Worm (Caenorhabditis elegans) whole organism, young adult: Measurements from ENCODE around the gene T05B4.12.

ENCODE experiments used
- B0019.2 ChIP-seq: fragments of 200-800 bp; sonication (Bioruptor generic); conservative IDR thresholded peaks from 2 replicates; pipeline ENCODE4 v1.3.6; 2022; ENCODE audit warnings: missing genetic modification reagents, missing genetic modification characterization, missing compliant biosample characterization
- B0035.1 ChIP-seq: sonication (generic microtip); optimal IDR thresholded peaks from 2 replicates; lab custom pipeline; 2016; ENCODE audit warnings: missing genetic modification characterization, mild to moderate bottlenecking, missing compliant biosample characterization, missing genotype, missing genetic modification reagents
- B0261.1 ChIP-seq: sonication (generic microtip); optimal IDR thresholded peaks from 2 replicates; lab custom pipeline; 2016; ENCODE audit warnings: mild to moderate bottlenecking, missing genetic modification characterization, moderate library complexity, missing compliant biosample characterization
- B0336.3 ChIP-seq: fragments of 200-800 bp; sonication (Bioruptor generic); IDR thresholded peaks from 2 replicates; pipeline ENCODE4 v1.3.6; 2022; ENCODE audit warnings: missing genetic modification characterization, missing compliant biosample characterization
- F10E7.11 ChIP-seq: sonication (generic microtip); optimal IDR thresholded peaks from 2 replicates; lab custom pipeline; 2017; ENCODE audit warnings: mild to moderate bottlenecking, missing genetic modification characterization, moderate library complexity, missing compliant biosample characterization
- F37B4.10 ChIP-seq: fragments of 200-800 bp; sonication (Bioruptor generic); IDR thresholded peaks from 2 replicates; pipeline ENCODE4 v1.3.6; 2022; ENCODE audit warnings: missing genetic modification characterization, missing compliant biosample characterization
- F39B2.1 ChIP-seq: fragments of 200-800 bp; sonication (Bioruptor generic); IDR thresholded peaks from 2 replicates; pipeline ENCODE4 v1.3.6; 2022; ENCODE audit warnings: missing genetic modification reagents, missing genetic modification characterization, missing compliant biosample characterization
- F49E8.2 ChIP-seq: sonication (generic microtip); optimal IDR thresholded peaks from 3 replicates; lab custom pipeline; 2017; ENCODE audit warnings: missing genetic modification characterization, mild to moderate bottlenecking, missing compliant biosample characterization, antibody characterized with exemption, moderate library complexity; ENCODE audit not compliant: insufficient read depth
- Y53G8AR.9 ChIP-seq: fragments of 200-800 bp; sonication (Bioruptor generic); conservative IDR thresholded peaks from 2 replicates; pipeline ENCODE4 v1.3.6; 2022; ENCODE audit warnings: missing genetic modification reagents, missing genetic modification characterization, missing compliant biosample characterization
- Y67H2A.10 ChIP-seq: fragments of 200-800 bp; sonication (Bioruptor generic); conservative IDR thresholded peaks from 2 replicates; pipeline ENCODE4 v1.3.6; 2022; ENCODE audit warnings: missing genetic modification reagents, missing genetic modification characterization, missing compliant biosample characterization
- Y79H2A.3 ChIP-seq: fragments of 200-800 bp; sonication (Bioruptor generic); conservative IDR thresholded peaks from 2 replicates; pipeline ENCODE4 v1.3.6; 2022; ENCODE audit warnings: missing genetic modification reagents, missing genetic modification characterization, missing compliant biosample characterization
- athp-1 ChIP-seq: sonication (generic microtip); optimal IDR thresholded peaks from 2 replicates; lab custom pipeline; 2017; ENCODE audit warnings: mild to moderate bottlenecking, missing genetic modification characterization, missing compliant biosample characterization
- attf-5 ChIP-seq: fragments of 200-800 bp; sonication (Bioruptor generic); optimal IDR thresholded peaks from 2 replicates; lab custom pipeline; 2018; ENCODE audit warnings: mild to moderate bottlenecking, missing genetic modification characterization, missing compliant biosample characterization
- bed-1 ChIP-seq: fragments of 200-800 bp; sonication (Bioruptor generic); IDR thresholded peaks from 2 replicates; pipeline ENCODE4 v1.3.6; 2022; ENCODE audit warnings: missing genetic modification reagents, missing genetic modification characterization, missing compliant biosample characterization
- cebp-1 ChIP-seq, 2 experiments: fragments of 200-800 bp in 1 of 2; sonication (Bioruptor generic) in 1 of 2; sonication (generic microtip) in 1 of 2; IDR thresholded peaks in 1 of 2; optimal IDR thresholded peaks in 1 of 2; 2 replicates each; pipeline versions ENCODE4 v1.3.6 to Lab custom; 2017 to 2022; ENCODE audit warnings: missing compliant biosample characterization in 2 of 2, missing genetic modification characterization in 2 of 2, mild to moderate bottlenecking in 1 of 2, missing genetic modification reagents in 1 of 2, moderate library complexity in 1 of 2
- cebp-2 ChIP-seq: fragments of 200-800 bp; sonication (Bioruptor generic); IDR thresholded peaks from 2 replicates; pipeline ENCODE4 v1.3.6; 2022; ENCODE audit warnings: missing genetic modification characterization, missing compliant biosample characterization
- ceh-100 ChIP-seq: fragments of 200-800 bp; sonication (Bioruptor generic); IDR thresholded peaks from 2 replicates; pipeline ENCODE4 v1.3.6; 2022; ENCODE audit warnings: missing genetic modification reagents, missing genetic modification characterization, missing compliant biosample characterization
- ceh-40 ChIP-seq: fragments of 200-800 bp; sonication (Bioruptor generic); IDR thresholded peaks from 2 replicates; pipeline ENCODE4 v1.3.6; 2022; ENCODE audit warnings: missing genetic modification characterization, missing compliant biosample characterization
- dpl-1 ChIP-seq: fragments of 150-350 bp; optimal IDR thresholded peaks from 2 replicates; lab custom pipeline; 2014; ENCODE audit warnings: missing biosample characterization, missing genetic modification reagents, missing genetic modification characterization
- egl-18 ChIP-seq: fragments of 200-800 bp; sonication (Bioruptor generic); IDR thresholded peaks from 2 replicates; pipeline ENCODE4 v1.3.6; 2022; ENCODE audit warnings: missing genetic modification reagents, missing genetic modification characterization, missing compliant biosample characterization
- egrh-3 ChIP-seq: fragments of 200-800 bp; sonication (Bioruptor generic); IDR thresholded peaks from 2 replicates; pipeline ENCODE4 v1.3.6; 2022; ENCODE audit warnings: missing genetic modification reagents, missing genetic modification characterization, missing compliant biosample characterization
- ekl-4 ChIP-seq: fragments of 200-800 bp; sonication (Bioruptor generic); IDR thresholded peaks from 2 replicates; pipeline ENCODE4 v1.3.6; 2022; ENCODE audit warnings: missing genetic modification reagents, missing genetic modification characterization, missing compliant biosample characterization
- gei-17 ChIP-seq: fragments of 200-800 bp; sonication (Bioruptor generic); optimal IDR thresholded peaks from 2 replicates; lab custom pipeline; 2018; ENCODE audit warnings: mild to moderate bottlenecking, missing genetic modification characterization, missing compliant biosample characterization
- hlh-26 ChIP-seq: fragments of 200-800 bp; sonication (Bioruptor generic); conservative IDR thresholded peaks from 2 replicates; pipeline ENCODE4 v1.3.6; 2022; ENCODE audit warnings: missing genetic modification reagents, missing genetic modification characterization, missing compliant biosample characterization
- hrde-1 ChIP-seq: sonication (generic microtip); optimal IDR thresholded peaks from 2 replicates; lab custom pipeline; 2016; ENCODE audit warnings: missing genetic modification characterization, mild to moderate bottlenecking, missing compliant biosample characterization, moderate library complexity, missing genotype, missing genetic modification reagents, borderline replicate concordance
- lir-1 ChIP-seq: fragments of 200-800 bp; sonication (Bioruptor generic); conservative IDR thresholded peaks from 2 replicates; pipeline ENCODE4 v1.3.6; 2022; ENCODE audit warnings: missing genetic modification reagents, missing genetic modification characterization, missing compliant biosample characterization
- madf-3 ChIP-seq: fragments of 200-800 bp; sonication (Bioruptor generic); IDR thresholded peaks from 2 replicates; pipeline ENCODE4 v1.3.6; 2022; ENCODE audit warnings: missing genetic modification reagents, missing genetic modification characterization, missing compliant biosample characterization
- nfya-2 ChIP-seq: fragments of 200-800 bp; sonication (Bioruptor generic); IDR thresholded peaks from 2 replicates; pipeline ENCODE4 v1.3.6; 2022; ENCODE audit warnings: missing genetic modification reagents, missing genetic modification characterization, missing compliant biosample characterization
- nhr-90 ChIP-seq: sonication (generic microtip); optimal IDR thresholded peaks from 2 replicates; lab custom pipeline; 2016; ENCODE audit warnings: missing genotype, mild to moderate bottlenecking, missing genetic modification characterization, missing compliant biosample characterization
- rcor-1 ChIP-seq: fragments of 200-800 bp; sonication (Bioruptor generic); IDR thresholded peaks from 2 replicates; pipeline ENCODE4 v1.3.6; 2022; ENCODE audit warnings: missing genetic modification reagents, missing genetic modification characterization, missing compliant biosample characterization
- rec-8 ChIP-seq, 2 experiments: sonication (generic microtip); optimal IDR thresholded peaks; 2 replicates each; lab custom pipeline; 2016; ENCODE audit warnings: mild to moderate bottlenecking in 2 of 2, missing genetic modification characterization in 2 of 2, missing genetic modification reagents in 2 of 2, missing genotype in 2 of 2, missing biosample characterization in 1 of 2, missing compliant biosample characterization in 1 of 2, moderate library complexity in 1 of 2
- rpc-1 ChIP-seq, 2 experiments: fragments of 150-350 bp in 1 of 2; sonication (generic microtip) in 1 of 2; optimal IDR thresholded peaks; 2 replicates each; lab custom pipeline; 2014 to 2018; ENCODE audit warnings: missing biosample characterization in 1 of 2, missing genetic modification characterization in 1 of 2, missing genetic modification reagents in 1 of 2, missing genotype in 1 of 2
- sdz-38 ChIP-seq: sonication (generic microtip); optimal IDR thresholded peaks from 2 replicates; lab custom pipeline; 2016; ENCODE audit warnings: missing genotype, missing genetic modification characterization, missing compliant biosample characterization
- sea-2 ChIP-seq: fragments of 200-800 bp; sonication (Bioruptor generic); IDR thresholded peaks from 2 replicates; pipeline ENCODE4 v1.3.6; 2022; ENCODE audit warnings: missing genetic modification characterization, missing compliant biosample characterization
- snpc-1.1 ChIP-seq: sonication (generic microtip); optimal IDR thresholded peaks from 2 replicates; lab custom pipeline; 2017; ENCODE audit warnings: missing genetic modification characterization, mild to moderate bottlenecking, missing compliant biosample characterization, antibody characterized with exemption, moderate library complexity, missing genotype, missing genetic modification reagents; ENCODE audit not compliant: insufficient read depth
- snpc-1.3 ChIP-seq: sonication (generic microtip); optimal IDR thresholded peaks from 2 replicates; lab custom pipeline; 2017; ENCODE audit warnings: missing genetic modification characterization, mild to moderate bottlenecking, missing compliant biosample characterization, antibody characterized with exemption, moderate library complexity, missing genotype, missing genetic modification reagents; ENCODE audit not compliant: insufficient read depth
- snpc-3.4 ChIP-seq: sonication (generic microtip); optimal IDR thresholded peaks from 2 replicates; lab custom pipeline; 2017; ENCODE audit warnings: missing genetic modification characterization, mild to moderate bottlenecking, missing compliant biosample characterization, antibody characterized with exemption, moderate library complexity, missing genotype, missing genetic modification reagents
- somi-1 ChIP-seq: fragments of 200-800 bp; sonication (Bioruptor generic); optimal IDR thresholded peaks from 2 replicates; lab custom pipeline; 2018; ENCODE audit warnings: mild to moderate bottlenecking, missing genetic modification characterization, missing compliant biosample characterization
- sptf-2 ChIP-seq: fragments of 200-800 bp; sonication (Bioruptor generic); optimal IDR thresholded peaks from 2 replicates; lab custom pipeline; 2018; ENCODE audit warnings: mild to moderate bottlenecking, missing genetic modification characterization, missing compliant biosample characterization
- ztf-26 ChIP-seq: sonication (generic microtip); optimal IDR thresholded peaks from 2 replicates; lab custom pipeline; 2017; ENCODE audit warnings: missing genetic modification characterization, missing compliant biosample characterization

Gene T05B4.12

ce11 chrV:4104298-4104697 is 21.5 kb downstream of the T05B4.12 start, which contains the start of gene srj-39:
Gene srj-39 (plus strand): TSS chrV:4104598.
- TF ChIP-seq gei-17 (GFP tag; lab: Kevin White, UChicago) (no peak), ceh-100 (GFP tag; lab: Robert Waterston, UW) (no peak), Y53G8AR.9 (GFP tag; lab: Robert Waterston, UW) (no peak), B0019.2 (no peak), B0336.3 (GFP tag; lab: Robert Waterston, UW) (no peak), F49E8.2 (tag; lab: Kevin White, UChicago) (no peak), B0261.1 (tag; lab: Kevin White, UChicago) (no peak), snpc-1.3 (no peak), ceh-40 (GFP tag; lab: Robert Waterston, UW) (no peak), rec-8 (tag; optimal IDR thresholded peaks at IDR 0.05; lab: Kevin White, UChicago) (no peak), ekl-4 (GFP tag; lab: Robert Waterston, UW) (no peak), athp-1 (tag; lab: Kevin White, UChicago) (no peak), dpl-1 (no peak), Y67H2A.10 (GFP tag; lab: Robert Waterston, UW) (no peak), attf-5 (GFP tag; lab: Kevin White, UChicago) (no peak)

DNA sequence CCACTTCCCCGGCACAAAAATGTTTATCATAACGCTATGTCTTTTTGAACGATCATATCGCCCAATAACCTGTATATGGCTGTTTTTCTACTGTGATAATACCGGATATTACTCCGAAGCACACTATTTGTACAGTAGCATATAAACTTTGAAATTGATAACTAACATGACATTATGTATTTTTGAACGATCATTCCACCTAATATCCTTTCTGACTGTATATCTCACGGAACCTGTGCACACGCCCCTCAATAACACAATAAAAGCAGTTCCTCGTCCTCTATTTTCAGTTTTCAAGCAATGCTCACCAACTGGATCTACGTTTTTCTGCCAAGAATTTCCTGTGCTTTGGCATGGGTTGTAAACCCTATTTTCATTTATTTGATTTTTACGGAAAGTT is 24.3 kb downstream of the T05B4.12 start, which contains the start of gene srj-40:
TSS of gene srj-40 (plus strand) at position 301 of the 400 bp plus-strand sequence.
- TF ChIP-seq F37B4.10 (GFP tag; lab: Robert Waterston, UW) (no peak), F10E7.11 (tag; lab: Kevin White, UChicago) (no peak), lir-1 (GFP tag; lab: Robert Waterston, UW) (no peak), ceh-100 (GFP tag; lab: Robert Waterston, UW) (no peak), ceh-40 (GFP tag; lab: Robert Waterston, UW) (no peak), nfya-2 (GFP tag; lab: Robert Waterston, UW) (no peak)

DNA sequence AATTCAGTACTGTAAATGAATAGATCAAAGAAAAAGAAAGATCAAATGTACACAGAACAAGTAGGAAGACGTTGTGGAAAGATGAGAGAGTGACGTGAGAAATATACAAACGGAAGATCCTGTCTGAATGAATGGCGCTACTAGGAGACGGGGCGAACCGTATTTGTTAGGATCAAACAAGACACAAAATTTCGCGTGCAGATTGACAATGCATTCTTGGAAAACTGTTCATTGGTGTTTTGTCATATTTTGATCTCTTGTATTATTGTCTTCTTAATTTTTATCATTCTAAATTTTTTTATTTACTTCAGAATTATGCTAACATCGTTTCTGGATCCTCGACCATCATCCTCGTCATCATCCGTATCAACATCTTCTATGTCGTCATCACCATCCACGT is 31.1 kb downstream of the T05B4.12 start, which contains the start of gene nhr-181:
TSS of gene nhr-181 (plus strand) at position 301 of the 400 bp plus-strand sequence.
- no peak for TF ChIP-seq snpc-1.1 (tag; lab: Kevin White, UChicago)
- TF ChIP-seq rcor-1 (GFP tag; lab: Robert Waterston, UW): no peak
- TF ChIP-seq cebp-2 (GFP tag; lab: Robert Waterston, UW): no peak
- no peak for TF ChIP-seq somi-1 (GFP tag; lab: Kevin White, UChicago)

ce11 chrV:4082952-4083351 is 42.9 kb downstream of the T05B4.12 start, which contains the start of gene F38H12.5:
Gene F38H12.5 (minus strand): TSS chrV:4083052.
- TF ChIP-seq hlh-26 (GFP tag; lab: Robert Waterston, UW) (no peak), B0035.1 (tag; lab: Kevin White, UChicago) (no peak)

ce11 chrV:4081283-4081682 is 44.6 kb downstream of the T05B4.12 start, which contains the start of gene srh-211:
Gene srh-211 (minus strand): TSS chrV:4081383.
- no peak for TF ChIP-seq nhr-90
- no peak for TF ChIP-seq Y53G8AR.9 (GFP tag; lab: Robert Waterston, UW)
- no peak for TF ChIP-seq ztf-26 (tag; lab: Kevin White, UChicago)
- no peak for TF ChIP-seq sea-2
- TF ChIP-seq hrde-1 (tag; lab: Kevin White, UChicago): no peak
- no peak for TF ChIP-seq snpc-3.4
- TF ChIP-seq Y79H2A.3 (GFP tag; lab: Robert Waterston, UW): no peak
- no peak for TF ChIP-seq madf-3 (GFP tag; lab: Robert Waterston, UW)
- TF ChIP-seq bed-1 (GFP tag; lab: Robert Waterston, UW): no peak
- no peak for TF ChIP-seq sdz-38 (tag; lab: Kevin White, UChicago)
- TF ChIP-seq sptf-2 (GFP tag; lab: Kevin White, UChicago): no peak
- no peak for TF ChIP-seq F39B2.1 (GFP tag; lab: Robert Waterston, UW)
- TF ChIP-seq egrh-3 (GFP tag; lab: Robert Waterston, UW): no peak
- no peak for TF ChIP-seq egl-18 (GFP tag; lab: Robert Waterston, UW)
- no peak for TF ChIP-seq rpc-1 (optimal IDR thresholded peaks at IDR 0.05; lab: Kevin White, UChicago)
- TF ChIP-seq rpc-1 (tag; optimal IDR thresholded peaks at IDR 0.05; lab: Kevin White, UChicago): no peak
- no peak for TF ChIP-seq cebp-1 (GFP tag; IDR thresholded peaks at IDR 0.05; lab: Robert Waterston, UW)
- TF ChIP-seq cebp-1 (tag; optimal IDR thresholded peaks at IDR 0.05; lab: Kevin White, UChicago): no peak
